Worm (Caenorhabditis elegans) whole organism, L2 larva: ENCODE results near the gene clr-1.

Experiments
- ama-1 ChIP-seq: fragments of 150-350 bp; optimal IDR thresholded peaks from 2 replicates; lab custom pipeline; 2018; ENCODE audit warnings: inconsistent platforms
- ceh-82 ChIP-seq: fragments of 150-350 bp; optimal IDR thresholded peaks from 2 replicates; lab custom pipeline; 2014; ENCODE audit warnings: missing biosample characterization, missing genetic modification characterization
- crh-2 ChIP-seq: sonication (generic microtip); optimal IDR thresholded peaks from 2 replicates; lab custom pipeline; 2017; ENCODE audit warnings: missing biosample characterization, missing genetic modification characterization
- lin-39 ChIP-seq: fragments of 150-350 bp; optimal IDR thresholded peaks from 2 replicates; lab custom pipeline; 2014; ENCODE audit warnings: missing biosample characterization, missing genetic modification reagents, missing genetic modification characterization
- mdl-1 ChIP-seq, 2 experiments: fragments of 150-350 bp in 1 of 2; sonication (generic microtip) in 1 of 2; optimal IDR thresholded peaks; 2 replicates each; lab custom pipeline; 2017; ENCODE audit warnings: missing biosample characterization in 2 of 2, missing genetic modification characterization in 2 of 2
- nhr-11 ChIP-seq: fragments of 150-350 bp; optimal IDR thresholded peaks from 2 replicates; lab custom pipeline; 2014; ENCODE audit warnings: missing biosample characterization, missing genetic modification characterization
- nhr-237 ChIP-seq: fragments of 150-350 bp; optimal IDR thresholded peaks from 2 replicates; lab custom pipeline; 2014; ENCODE audit warnings: missing biosample characterization, missing genetic modification characterization
- nhr-77 ChIP-seq: fragments of 150-350 bp; optimal IDR thresholded peaks from 2 replicates; lab custom pipeline; 2014; ENCODE audit warnings: missing biosample characterization, missing genetic modification characterization
- skn-1 ChIP-seq: sonication (generic microtip); optimal IDR thresholded peaks from 2 replicates; lab custom pipeline; 2017; ENCODE audit warnings: missing biosample characterization, missing genetic modification characterization
- snpc-4 ChIP-seq: fragments of 150-350 bp; optimal IDR thresholded peaks from 2 replicates; lab custom pipeline; 2014; ENCODE audit warnings: missing biosample characterization, missing genetic modification characterization
- ztf-11 ChIP-seq: sonication (generic microtip); optimal IDR thresholded peaks from 2 replicates; lab custom pipeline; 2017; ENCODE audit warnings: missing biosample characterization, missing genetic modification characterization

DNA sequence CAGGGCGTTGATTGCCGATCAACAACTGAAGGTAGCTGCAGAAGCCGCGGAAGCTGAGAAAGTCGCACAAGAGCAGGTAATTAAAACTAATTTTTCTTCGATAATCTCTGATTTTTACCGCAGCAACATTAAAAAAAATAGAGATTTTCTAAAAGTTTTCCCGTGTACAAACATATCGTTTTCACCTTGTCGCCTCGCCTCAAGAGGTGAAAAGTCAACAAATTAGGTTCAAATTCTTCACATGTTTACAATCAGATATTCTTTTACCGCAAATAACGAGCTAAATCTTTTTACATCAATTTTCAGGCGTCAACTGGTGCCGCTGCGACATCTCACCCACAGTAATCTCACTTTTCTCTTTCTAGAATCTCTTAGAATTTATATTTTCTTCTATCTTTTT lies 8.8 kb downstream of the clr-1 start, which contains the start of gene ilcr-2:
- TF ChIP-seq nhr-11, result no peak
- no peak for TF ChIP-seq nhr-77 (tag; lab: Kevin White, UChicago)
- no peak for TF ChIP-seq nhr-237
- no peak for TF ChIP-seq ztf-11 (tag; lab: Kevin White, UChicago)
- TF ChIP-seq snpc-4, result no peak
- TF ChIP-seq crh-2, result no peak
- no peak for TF ChIP-seq ama-1 (lab: Kevin White, UChicago)
- TF ChIP-seq lin-39 (tag; lab: Kevin White, UChicago), result no peak
- TF ChIP-seq skn-1 (tag; lab: Kevin White, UChicago), result no peak
- TF ChIP-seq mdl-1 (tag; optimal IDR thresholded peaks at IDR 0.05; lab: Kevin White, UChicago), result no peak
- TF ChIP-seq ceh-82 (tag; lab: Kevin White, UChicago), result no peak
